1 fruit fly cellular context compared by ENCODE assay signal in genomic region chrX:9871632-9872031, dm6.
TF ChIP-seq lines count a peak whose summit lies in the region.

Gene CG45061 (minus strand): TSS chrX:9871702.

TF ChIP-seq in whole organism, embryonic, 481 proteins besides CTCF, POLR2A, EP300 and RAD21 (continued from another document and continues in another):
- TF ChIP-seq prd (optimal IDR thresholded peaks at IDR 0.05; lab: Kevin White, UChicago) (no peak), prd (GFP tag; IDR thresholded peaks at IDR 0.05; lab: Robert Waterston, UW) (no peak), CG12299 (tag; optimal IDR thresholded peaks at IDR 0.05; lab: Kevin White, UChicago) (no peak), hth (optimal IDR thresholded peaks at IDR 0.05; lab: Kevin White, UChicago) (no peak), Optix (GFP tag; IDR thresholded peaks at IDR 0.05; lab: Robert Waterston, UW) (no peak), cwo (GFP tag; optimal IDR thresholded peaks at IDR 0.05; lab: Kevin White, UChicago) (peak; percentile 32), Lim3 (GFP tag; IDR thresholded peaks at IDR 0.05; lab: Robert Waterston, UW) (no peak), CG30431 (GFP tag; optimal IDR thresholded peaks at IDR 0.05; lab: Kevin White, UChicago) (no peak), Meics (GFP tag; optimal IDR thresholded peaks at IDR 0.05; lab: Kevin White, UChicago) (no peak), CG10267 (tag; optimal IDR thresholded peaks at IDR 0.05; lab: Kevin White, UChicago) (no peak), gce (GFP tag; IDR thresholded peaks at IDR 0.05; lab: Robert Waterston, UW) (no peak), crol (GFP tag; IDR thresholded peaks at IDR 0.05; lab: Robert Waterston, UW) (peak; percentile 48), Atf3 (GFP tag; optimal IDR thresholded peaks at IDR 0.05; lab: Kevin White, UChicago) (no peak), CG33557 (GFP tag; optimal IDR thresholded peaks at IDR 0.05; lab: Kevin White, UChicago) (no peak), Lpt (GFP tag; optimal IDR thresholded peaks at IDR 0.05; lab: Kevin White, UChicago) (no peak), CG11695 (GFP tag; IDR thresholded peaks at IDR 0.05; lab: Robert Waterston, UW) (no peak), HLH4C (GFP tag; IDR thresholded peaks at IDR 0.05; lab: Robert Waterston, UW; ENCODE audit: partially characterized antibody) (no peak), CG2678 (tag; optimal IDR thresholded peaks at IDR 0.05; lab: Kevin White, UChicago) (peak; percentile 8), wek (GFP tag; optimal IDR thresholded peaks at IDR 0.05; lab: Kevin White, UChicago) (no peak), CG31365 (tag; optimal IDR thresholded peaks at IDR 0.05; lab: Kevin White, UChicago) (no peak), rib (GFP tag; IDR thresholded peaks at IDR 0.05; lab: Robert Waterston, UW) (no peak), ro (GFP tag; IDR thresholded peaks at IDR 0.05; lab: Robert Waterston, UW) (no peak), CG11723 (GFP tag; optimal IDR thresholded peaks at IDR 0.05; lab: Kevin White, UChicago) (no peak), Spps (tag; optimal IDR thresholded peaks at IDR 0.05; lab: Kevin White, UChicago) (no peak), CG6272 (GFP tag; IDR thresholded peaks at IDR 0.05; lab: Robert Waterston, UW) (no peak), tgo (GFP tag; IDR thresholded peaks at IDR 0.05; lab: Robert Waterston, UW) (no peak), sna (GFP tag; IDR thresholded peaks at IDR 0.05; lab: Robert Waterston, UW; ENCODE audit: partially characterized antibody) (no peak), CG10543 (GFP tag; optimal IDR thresholded peaks at IDR 0.05; lab: Kevin White, UChicago) (peak; percentile 57), CG7357 (GFP tag; IDR thresholded peaks at IDR 0.05; lab: Robert Waterston, UW) (no peak), cad (GFP tag; optimal IDR thresholded peaks at IDR 0.05; lab: Kevin White, UChicago) (no peak), Mrtf (GFP tag; IDR thresholded peaks at IDR 0.05; lab: Robert Waterston, UW) (no peak), gcm (GFP tag; optimal IDR thresholded peaks at IDR 0.05; lab: Kevin White, UChicago) (no peak), her (GFP tag; optimal IDR thresholded peaks at IDR 0.05; lab: Kevin White, UChicago) (no peak), peb (GFP tag; IDR thresholded peaks at IDR 0.05; lab: Robert Waterston, UW) (no peak), Gug (GFP tag; IDR thresholded peaks at IDR 0.05; lab: Robert Waterston, UW) (no peak), exex (tag; optimal IDR thresholded peaks at IDR 0.05; lab: Kevin White, UChicago) (peak; percentile 80), Oaz (GFP tag; IDR thresholded peaks at IDR 0.05; lab: Robert Waterston, UW) (no peak), CG4617 (GFP tag; optimal IDR thresholded peaks at IDR 0.05; lab: Kevin White, UChicago; ENCODE audit: borderline replicate concordance) (no peak), CG10462 (GFP tag; optimal IDR thresholded peaks at IDR 0.05; lab: Kevin White, UChicago) (no peak), stc (GFP tag; IDR thresholded peaks at IDR 0.05; lab: Robert Waterston, UW) (no peak), caup (GFP tag; optimal IDR thresholded peaks at IDR 0.05; lab: Kevin White, UChicago; ENCODE audit: severe bottlenecking) (peak; percentile 33), pho (GFP tag; optimal IDR thresholded peaks at IDR 0.05; lab: Kevin White, UChicago) (no peak), B-H1 (GFP tag; IDR thresholded peaks at IDR 0.05; lab: Robert Waterston, UW) (no peak), CG15601 (tag; optimal IDR thresholded peaks at IDR 0.05; lab: Kevin White, UChicago) (no peak), lab (GFP tag; optimal IDR thresholded peaks at IDR 0.05; lab: Kevin White, UChicago) (peak; percentile 72), chm (GFP tag; IDR thresholded peaks at IDR 0.05; lab: Robert Waterston, UW) (no peak), CG10321 (GFP tag; IDR thresholded peaks at IDR 0.05; lab: Robert Waterston, UW) (no peak), CG14860 (GFP tag; IDR thresholded peaks at IDR 0.05; lab: Robert Waterston, UW; ENCODE audit: partially characterized antibody) (no peak), Rfx (GFP tag; IDR thresholded peaks at IDR 0.05; lab: Robert Waterston, UW) (peak; percentile 55), sr (GFP tag; IDR thresholded peaks at IDR 0.05; lab: Robert Waterston, UW) (no peak), CG4360 (GFP tag; IDR thresholded peaks at IDR 0.05; lab: Robert Waterston, UW) (no peak), CG8388 (GFP tag; optimal IDR thresholded peaks at IDR 0.05; lab: Kevin White, UChicago) (no peak), Kr (GFP tag; optimal IDR thresholded peaks at IDR 0.05; lab: Kevin White, UChicago) (no peak), fd102C (GFP tag; optimal IDR thresholded peaks at IDR 0.05; lab: Kevin White, UChicago) (no peak), CG17568 (GFP tag; optimal IDR thresholded peaks at IDR 0.05; lab: Kevin White, UChicago) (no peak), Med (GFP tag; lab: Kevin White, UChicago) (peak; percentile 82), Adf1 (GFP tag; IDR thresholded peaks at IDR 0.05; lab: Robert Waterston, UW) (no peak; the same call in 1 of the 2 replicates), tap (tag; optimal IDR thresholded peaks at IDR 0.05; lab: Kevin White, UChicago) (no peak), fru (optimal IDR thresholded peaks at IDR 0.05; lab: Kevin White, UChicago) (no peak), CG10431 (GFP tag; optimal IDR thresholded peaks at IDR 0.05; lab: Kevin White, UChicago) (no peak), gsb (GFP tag; IDR thresholded peaks at IDR 0.05; lab: Robert Waterston, UW) (no peak), CG2199 (GFP tag; IDR thresholded peaks at IDR 0.05; lab: Robert Waterston, UW) (no peak), mam (GFP tag; optimal IDR thresholded peaks at IDR 0.05; lab: Kevin White, UChicago) (peak; percentile 12), HmgZ (tag; optimal IDR thresholded peaks at IDR 0.05; lab: Kevin White, UChicago) (peak; percentile 29), mirr (GFP tag; optimal IDR thresholded peaks at IDR 0.05; lab: Kevin White, UChicago) (peak; percentile 77), CG10366 (GFP tag; IDR thresholded peaks at IDR 0.05; lab: Robert Waterston, UW) (peak; percentile 93), CG8290 (GFP tag; optimal IDR thresholded peaks at IDR 0.05; lab: Kevin White, UChicago) (no peak), CG8290 (tag; optimal IDR thresholded peaks at IDR 0.05; lab: Kevin White, UChicago) (peak in 1 of 2 experiments; percentile 73), ham (GFP tag; IDR thresholded peaks at IDR 0.05; lab: Robert Waterston, UW) (no peak), kni (GFP tag; optimal IDR thresholded peaks at IDR 0.05; lab: Kevin White, UChicago) (no peak), grau (tag; optimal IDR thresholded peaks at IDR 0.05; lab: Kevin White, UChicago) (no peak), ttk (GFP tag; IDR thresholded peaks at IDR 0.05; lab: Robert Waterston, UW) (no peak), D (optimal IDR thresholded peaks at IDR 0.05; lab: Kevin White, UChicago) (no peak), D (GFP tag; optimal IDR thresholded peaks at IDR 0.05; lab: Kevin White, UChicago) (no peak), ATbp (GFP tag; optimal IDR thresholded peaks at IDR 0.05; lab: Kevin White, UChicago) (no peak), slbo (GFP tag; IDR thresholded peaks at IDR 0.05; lab: Robert Waterston, UW) (peak; percentile 34; the same call in 1 of the 2 replicates), CG31441 (GFP tag; IDR thresholded peaks at IDR 0.05; lab: Robert Waterston, UW) (no peak), CG3726 (GFP tag; IDR thresholded peaks at IDR 0.05; lab: Robert Waterston, UW) (no peak), Dek (tag; optimal IDR thresholded peaks at IDR 0.05; lab: Kevin White, UChicago) (no peak), CG16813 (GFP tag; IDR thresholded peaks at IDR 0.05; lab: Robert Waterston, UW; ENCODE audit: partially characterized antibody) (no peak), CG30403 (GFP tag; optimal IDR thresholded peaks at IDR 0.05; lab: Kevin White, UChicago) (no peak), Six4 (GFP tag; optimal IDR thresholded peaks at IDR 0.05; lab: Kevin White, UChicago) (no peak), CG12104 (GFP tag; optimal IDR thresholded peaks at IDR 0.05; lab: Kevin White, UChicago) (no peak), vvl (GFP tag; IDR thresholded peaks at IDR 0.05; lab: Robert Waterston, UW) (no peak), psq (GFP tag; optimal IDR thresholded peaks at IDR 0.05; lab: Kevin White, UChicago) (no peak), Ptx1 (GFP tag; IDR thresholded peaks at IDR 0.05; lab: Robert Waterston, UW) (no peak), CG34422 (GFP tag; IDR thresholded peaks at IDR 0.05; lab: Robert Waterston, UW) (no peak), Awh (GFP tag; IDR thresholded peaks at IDR 0.05; lab: Robert Waterston, UW) (no peak), Trl (optimal IDR thresholded peaks at IDR 0.05; lab: Kevin White, UChicago) (no peak), Trl (GFP tag; optimal IDR thresholded peaks at IDR 0.05; lab: Kevin White, UChicago) (no peak), Drgx (GFP tag; IDR thresholded peaks at IDR 0.05; lab: Robert Waterston, UW) (no peak), CG17912 (GFP tag; optimal IDR thresholded peaks at IDR 0.05; lab: Kevin White, UChicago) (no peak), CG11456 (GFP tag; IDR thresholded peaks at IDR 0.05; lab: Robert Waterston, UW) (peak; percentile 32; the same call in 1 of the 3 replicates), Eip74EF (GFP tag; optimal IDR thresholded peaks at IDR 0.05; lab: Kevin White, UChicago) (no peak), Rx (GFP tag; IDR thresholded peaks at IDR 0.05; lab: Robert Waterston, UW) (no peak), CG34376 (GFP tag; optimal IDR thresholded peaks at IDR 0.05; lab: Kevin White, UChicago) (peak; percentile 13), sug (tag; optimal IDR thresholded peaks at IDR 0.05; lab: Kevin White, UChicago) (peak; percentile 72), CG8765 (GFP tag; IDR thresholded peaks at IDR 0.05; lab: Robert Waterston, UW) (no peak), CG12744 (GFP tag; optimal IDR thresholded peaks at IDR 0.05; lab: Kevin White, UChicago) (no peak), CG1647 (GFP tag; optimal IDR thresholded peaks at IDR 0.05; lab: Kevin White, UChicago) (no peak), NK7.1 (GFP tag; optimal IDR thresholded peaks at IDR 0.05; lab: Kevin White, UChicago) (no peak), CG6813 (GFP tag; optimal IDR thresholded peaks at IDR 0.05; lab: Kevin White, UChicago) (no peak), sisA (GFP tag; IDR thresholded peaks at IDR 0.05; lab: Robert Waterston, UW) (no peak), CG7372 (GFP tag; IDR thresholded peaks at IDR 0.05; lab: Robert Waterston, UW) (no peak), HHEX (GFP tag; optimal IDR thresholded peaks at IDR 0.05; lab: Kevin White, UChicago) (no peak), zf30C (GFP tag; optimal IDR thresholded peaks at IDR 0.05; lab: Kevin White, UChicago) (no peak), CG16779 (GFP tag; IDR thresholded peaks at IDR 0.05; lab: Robert Waterston, UW) (no peak), CG42726 (GFP tag; IDR thresholded peaks at IDR 0.05; lab: Robert Waterston, UW; ENCODE audit: partially characterized antibody) (no peak), CG1832 (GFP tag; optimal IDR thresholded peaks at IDR 0.05; lab: Kevin White, UChicago) (no peak), C15 (GFP tag; IDR thresholded peaks at IDR 0.05; lab: Robert Waterston, UW) (no peak), CG12769 (tag; optimal IDR thresholded peaks at IDR 0.05; lab: Kevin White, UChicago) (peak; percentile 71), Dll (GFP tag; IDR thresholded peaks at IDR 0.05; lab: Robert Waterston, UW; ENCODE audit: partially characterized antibody) (no peak), bigmax (GFP tag; optimal IDR thresholded peaks at IDR 0.05; lab: Kevin White, UChicago) (no peak), sens (GFP tag; lab: Kevin White, UChicago) (no peak), Bteb2 (GFP tag; optimal IDR thresholded peaks at IDR 0.05; lab: Kevin White, UChicago) (no peak), sob (GFP tag; IDR thresholded peaks at IDR 0.05; lab: Robert Waterston, UW) (0 out of 2 replicates have a peak, but pooled peaks have one; percentile 38), ash1 (GFP tag; optimal IDR thresholded peaks at IDR 0.05; lab: Kevin White, UChicago) (no peak), ems (GFP tag; optimal IDR thresholded peaks at IDR 0.05; lab: Kevin White, UChicago) (no peak), Atf6 (GFP tag; IDR thresholded peaks at IDR 0.05; lab: Robert Waterston, UW) (0 out of 2 replicates have a peak, but pooled peaks have one; percentile 38), pnt (GFP tag; optimal IDR thresholded peaks at IDR 0.05; lab: Kevin White, UChicago) (no peak), ato (GFP tag; IDR thresholded peaks at IDR 0.05; lab: Robert Waterston, UW; ENCODE audit: partially characterized antibody) (no peak), NFAT (GFP tag; IDR thresholded peaks at IDR 0.05; lab: Robert Waterston, UW) (0 out of 2 replicates have a peak, but pooled peaks have one; percentile 39), btn (GFP tag; optimal IDR thresholded peaks at IDR 0.05; lab: Kevin White, UChicago) (no peak), CG14014 (GFP tag; IDR thresholded peaks at IDR 0.05; lab: Robert Waterston, UW) (peak; percentile 22; the same call in 1 of the 2 replicates), CG9932 (GFP tag; IDR thresholded peaks at IDR 0.05; lab: Robert Waterston, UW) (peak; percentile 40), hb (GFP tag; IDR thresholded peaks at IDR 0.05; lab: Robert Waterston, UW; ENCODE audit: partially characterized antibody) (no peak), CG15514 (GFP tag; optimal IDR thresholded peaks at IDR 0.05; lab: Kevin White, UChicago) (peak; percentile 14), sim (GFP tag; IDR thresholded peaks at IDR 0.05; lab: Robert Waterston, UW) (no peak), Sox102F (GFP tag; optimal IDR thresholded peaks at IDR 0.05; lab: Kevin White, UChicago) (no peak), da (GFP tag; optimal IDR thresholded peaks at IDR 0.05; lab: Kevin White, UChicago) (no peak), dimm (GFP tag; IDR thresholded peaks at IDR 0.05; lab: Robert Waterston, UW) (no peak), CG4854 (GFP tag; optimal IDR thresholded peaks at IDR 0.05; lab: Kevin White, UChicago) (no peak), vfl (GFP tag; optimal IDR thresholded peaks at IDR 0.05; lab: Kevin White, UChicago) (no peak), MESR4 (GFP tag; optimal IDR thresholded peaks at IDR 0.05; lab: Kevin White, UChicago) (no peak), Lhr (GFP tag; optimal IDR thresholded peaks at IDR 0.05; lab: Kevin White, UChicago) (no peak), Nf-YB (GFP tag; optimal IDR thresholded peaks at IDR 0.05; lab: Kevin White, UChicago) (no peak), bab2 (GFP tag; optimal IDR thresholded peaks at IDR 0.05; lab: Kevin White, UChicago) (no peak), insv (GFP tag; optimal IDR thresholded peaks at IDR 0.05; lab: Kevin White, UChicago) (no peak), CG13894 (tag; optimal IDR thresholded peaks at IDR 0.05; lab: Kevin White, UChicago) (no peak), Taf1 (GFP tag; IDR thresholded peaks at IDR 0.05; lab: Robert Waterston, UW) (no peak)
